Fruit fly (Drosophila melanogaster) whole organism, embryonic: ENCODE data around the gene CG10338.

Experiments used
- B-H1 ChIP-seq: fragments of 200-800 bp; sonication (Bioruptor generic); IDR thresholded peaks from 3 replicates; pipeline ENCODE4 v1.3.6; 2022; ENCODE audit warnings: missing biosample characterization, missing genetic modification characterization
- C15 ChIP-seq: fragments of 200-800 bp; sonication (Bioruptor generic); IDR thresholded peaks from 3 replicates; pipeline ENCODE4 v1.3.6; 2022; ENCODE audit warnings: missing biosample characterization, missing genetic modification characterization
- CG10979 ChIP-seq: fragments of 200-800 bp; sonication (Bioruptor generic); optimal IDR thresholded peaks from 2 replicates; lab custom pipeline; 2018; ENCODE audit warnings: missing biosample characterization, mild to moderate bottlenecking, missing genetic modification characterization, moderate library complexity
- CG11456 ChIP-seq: fragments of 200-800 bp; sonication (Bioruptor generic); IDR thresholded peaks from 3 replicates; pipeline ENCODE4 v1.3.6; 2022; ENCODE audit warnings: missing biosample characterization, missing genetic modification characterization
- CG13624 ChIP-seq: fragments of 200-800 bp; sonication (Bioruptor generic); optimal IDR thresholded peaks from 2 replicates; lab custom pipeline; 2016; ENCODE audit warnings: missing biosample characterization, missing genetic modification characterization
- CG14860 ChIP-seq: fragments of 200-800 bp; sonication (Bioruptor generic); IDR thresholded peaks from 3 replicates; pipeline ENCODE4 v1.3.6; 2022; ENCODE audit warnings: missing biosample characterization, missing genetic modification characterization; ENCODE audit not compliant: partially characterized antibody
- CG14965 ChIP-seq: fragments of 200-800 bp; sonication (Bioruptor generic); optimal IDR thresholded peaks from 2 replicates; lab custom pipeline; 2016; ENCODE audit warnings: missing biosample characterization, missing genetic modification characterization, borderline replicate concordance
- CG15696 ChIP-seq: fragments of 200-800 bp; sonication (Bioruptor generic); optimal IDR thresholded peaks from 2 replicates; lab custom pipeline; 2019; ENCODE audit warnings: missing biosample characterization, mild to moderate bottlenecking, missing genetic modification characterization, moderate library complexity
- CG1602 ChIP-seq: fragments of 200-800 bp; sonication (Bioruptor generic); optimal IDR thresholded peaks from 3 replicates; lab custom pipeline; 2016; ENCODE audit warnings: missing biosample characterization, missing genetic modification characterization
- CG1603 ChIP-seq: fragments of 200-800 bp; sonication (Bioruptor generic); optimal IDR thresholded peaks from 2 replicates; lab custom pipeline; 2019; ENCODE audit warnings: missing biosample characterization, mild to moderate bottlenecking, missing genetic modification characterization, moderate library complexity
- CG17186 ChIP-seq: fragments of 200-800 bp; sonication (Bioruptor generic); optimal IDR thresholded peaks from 3 replicates; lab custom pipeline; 2017; ENCODE audit warnings: missing biosample characterization, missing genetic modification reagents, missing genetic modification characterization
- CG17328 ChIP-seq: fragments of 200-800 bp; sonication (Bioruptor generic); IDR thresholded peaks from 2 replicates; pipeline ENCODE4 v1.3.6; 2022; ENCODE audit warnings: missing biosample characterization, missing genetic modification characterization
- CG2129 ChIP-seq: fragments of 200-800 bp; sonication (Bioruptor generic); IDR thresholded peaks from 2 replicates; pipeline ENCODE4 v1.3.6; 2022; ENCODE audit warnings: missing biosample characterization, missing genetic modification characterization; ENCODE audit not compliant: partially characterized antibody
- CG32532 ChIP-seq: fragments of 200-800 bp; sonication (Bioruptor generic); IDR thresholded peaks from 2 replicates; pipeline ENCODE4 v1.3.6; 2022; ENCODE audit warnings: missing biosample characterization, missing genetic modification characterization
- CG3847 ChIP-seq: fragments of 200-800 bp; sonication (Bioruptor generic); IDR thresholded peaks from 2 replicates; pipeline ENCODE4 v1.3.6; 2022; ENCODE audit warnings: missing biosample characterization, missing genetic modification characterization
- CG4424 ChIP-seq: fragments of 200-800 bp; sonication (Bioruptor generic); optimal IDR thresholded peaks from 3 replicates; lab custom pipeline; 2016; ENCODE audit warnings: missing biosample characterization, missing genetic modification characterization
- CG5180 ChIP-seq: fragments of 200-800 bp; sonication (Bioruptor generic); optimal IDR thresholded peaks from 3 replicates; lab custom pipeline; 2017; ENCODE audit warnings: missing biosample characterization, missing genetic modification characterization, mild to moderate bottlenecking, moderate library complexity, missing genetic modification reagents
- CG6765 ChIP-seq: fragments of 200-800 bp; sonication (Bioruptor generic); optimal IDR thresholded peaks from 3 replicates; lab custom pipeline; 2017; ENCODE audit warnings: missing biosample characterization, mild to moderate bottlenecking, missing genetic modification characterization
- CG6791 ChIP-seq: fragments of 200-800 bp; sonication (Bioruptor generic); IDR thresholded peaks from 3 replicates; pipeline ENCODE4 v1.3.6; 2022; ENCODE audit warnings: missing biosample characterization, missing genetic modification characterization; ENCODE audit not compliant: partially characterized antibody
- Camta ChIP-seq: fragments of 200-800 bp; sonication (Bioruptor generic); optimal IDR thresholded peaks from 2 replicates; lab custom pipeline; 2016; ENCODE audit warnings: missing biosample characterization, missing genetic modification characterization
- CoRest ChIP-seq: fragments of 200-800 bp; sonication (Bioruptor generic); optimal IDR thresholded peaks from 3 replicates; lab custom pipeline; 2018; ENCODE audit warnings: missing biosample characterization, mild to moderate bottlenecking, missing genetic modification characterization, moderate library complexity
- CrebB ChIP-seq: fragments of 200-800 bp; sonication (Bioruptor generic); optimal IDR thresholded peaks from 3 replicates; lab custom pipeline; 2018; ENCODE audit warnings: missing biosample characterization, mild to moderate bottlenecking, missing genetic modification characterization
- D19B ChIP-seq: fragments of 200-800 bp; sonication (Bioruptor generic); optimal IDR thresholded peaks from 2 replicates; lab custom pipeline; 2017; ENCODE audit warnings: missing biosample characterization, mild to moderate bottlenecking, missing genetic modification characterization
- Dip3 ChIP-seq: fragments of 200-800 bp; sonication (Bioruptor generic); optimal IDR thresholded peaks from 3 replicates; lab custom pipeline; 2016; ENCODE audit warnings: missing biosample characterization, missing genetic modification characterization
- Dll ChIP-seq: fragments of 200-800 bp; sonication (Bioruptor generic); IDR thresholded peaks from 4 replicates; pipeline ENCODE4 v1.3.6; 2022; ENCODE audit warnings: missing biosample characterization, missing genetic modification characterization; ENCODE audit not compliant: partially characterized antibody
- Drgx ChIP-seq: fragments of 200-800 bp; sonication (Bioruptor generic); IDR thresholded peaks from 2 replicates; pipeline ENCODE4 v1.3.6; 2022; ENCODE audit warnings: missing biosample characterization, missing genetic modification characterization
- GATAe ChIP-seq: fragments of 200-800 bp; sonication (Bioruptor generic); conservative IDR thresholded peaks from 2 replicates; pipeline ENCODE4 v1.3.6; 2022; ENCODE audit warnings: missing biosample characterization, missing genetic modification characterization
- H2.0 ChIP-seq: fragments of 200-800 bp; sonication (Bioruptor generic); IDR thresholded peaks from 2 replicates; pipeline ENCODE4 v1.3.6; 2022; ENCODE audit warnings: missing biosample characterization, missing genetic modification characterization
- Hmr ChIP-seq: fragments of 200-800 bp; sonication (Bioruptor generic); optimal IDR thresholded peaks from 3 replicates; lab custom pipeline; 2017; ENCODE audit warnings: mild to moderate bottlenecking, missing biosample characterization, missing genetic modification reagents, missing genetic modification characterization
- Myb ChIP-seq: fragments of 200-800 bp; sonication (Bioruptor generic); optimal IDR thresholded peaks from 2 replicates; lab custom pipeline; 2016; ENCODE audit warnings: missing biosample characterization, missing genetic modification characterization
- NFAT ChIP-seq: fragments of 200-800 bp; sonication (Bioruptor generic); IDR thresholded peaks from 2 replicates; pipeline ENCODE4 v1.3.6; 2022; ENCODE audit warnings: missing biosample characterization, missing genetic modification characterization
- Nf-YA ChIP-seq: fragments of 200-800 bp; sonication (Bioruptor generic); IDR thresholded peaks from 2 replicates; pipeline ENCODE4 v1.3.6; 2022; ENCODE audit warnings: missing biosample characterization, missing genetic modification characterization
- Sry-δ ChIP-seq: fragments of 200-800 bp; sonication (Bioruptor generic); optimal IDR thresholded peaks from 2 replicates; lab custom pipeline; 2016; ENCODE audit warnings: missing biosample characterization, missing genetic modification characterization
- Vsx1 ChIP-seq: fragments of 200-800 bp; sonication (Bioruptor generic); optimal IDR thresholded peaks from 2 replicates; lab custom pipeline; 2017; ENCODE audit warnings: missing biosample characterization, mild to moderate bottlenecking, missing genetic modification characterization, missing genetic modification reagents
- aop ChIP-seq: fragments of 200-800 bp; sonication (Bioruptor generic); IDR thresholded peaks from 2 replicates; pipeline ENCODE4 v1.3.6; 2022; ENCODE audit warnings: missing biosample characterization, missing genetic modification characterization
- ap ChIP-seq: fragments of 200-800 bp; sonication (Bioruptor generic); IDR thresholded peaks from 2 replicates; pipeline ENCODE4 v1.3.6; 2022; ENCODE audit warnings: missing biosample characterization, missing genetic modification characterization
- az2 ChIP-seq: fragments of 200-800 bp; sonication (Bioruptor generic); optimal IDR thresholded peaks from 3 replicates; lab custom pipeline; 2016; ENCODE audit warnings: missing biosample characterization, missing genetic modification characterization
- dysf ChIP-seq: fragments of 200-800 bp; sonication (Bioruptor generic); IDR thresholded peaks from 3 replicates; pipeline ENCODE4 v1.3.6; 2022; ENCODE audit warnings: missing biosample characterization, missing genetic modification characterization
- gem ChIP-seq: fragments of 200-800 bp; sonication (Bioruptor generic); optimal IDR thresholded peaks from 2 replicates; lab custom pipeline; 2019; ENCODE audit warnings: missing biosample characterization, mild to moderate bottlenecking, missing genetic modification characterization, moderate library complexity
- gsb ChIP-seq: fragments of 200-800 bp; sonication (Bioruptor generic); IDR thresholded peaks from 2 replicates; pipeline ENCODE4 v1.3.6; 2022; ENCODE audit warnings: missing biosample characterization, missing genetic modification characterization
- hth ChIP-seq: fragments of >200 bp; optimal IDR thresholded peaks from 2 replicates; lab custom pipeline; 2017; ENCODE audit warnings: inconsistent platforms
- inv ChIP-seq: fragments of 200-800 bp; sonication (Bioruptor generic); IDR thresholded peaks from 2 replicates; pipeline ENCODE4 v1.3.6; 2022; ENCODE audit warnings: missing biosample characterization, missing genetic modification characterization; ENCODE audit not compliant: partially characterized antibody
- jumu ChIP-seq: fragments of 200-800 bp; sonication (Bioruptor generic); optimal IDR thresholded peaks from 3 replicates; lab custom pipeline; 2016; ENCODE audit warnings: missing biosample characterization, missing genetic modification characterization
- lmd ChIP-seq: fragments of 200-800 bp; sonication (Bioruptor generic); IDR thresholded peaks from 2 replicates; pipeline ENCODE4 v1.3.6; 2022; ENCODE audit warnings: missing biosample characterization, missing genetic modification characterization
- ranshi ChIP-seq: fragments of 200-800 bp; sonication (Bioruptor generic); IDR thresholded peaks from 2 replicates; pipeline ENCODE4 v1.3.6; 2022; ENCODE audit warnings: missing biosample characterization, missing genetic modification characterization
- repo ChIP-seq: fragments of 200-800 bp; sonication (Bioruptor generic); optimal IDR thresholded peaks from 2 replicates; lab custom pipeline; 2016; ENCODE audit warnings: missing biosample characterization, missing genetic modification characterization
- seq ChIP-seq: fragments of 200-800 bp; sonication (Bioruptor generic); IDR thresholded peaks from 2 replicates; pipeline ENCODE4 v1.3.6; 2022; ENCODE audit warnings: missing biosample characterization, missing genetic modification characterization
- tin ChIP-seq: fragments of 200-800 bp; sonication (Bioruptor generic); optimal IDR thresholded peaks from 3 replicates; lab custom pipeline; 2016; ENCODE audit warnings: missing biosample characterization, missing genetic modification characterization
- tio ChIP-seq: fragments of 200-800 bp; sonication (Bioruptor generic); optimal IDR thresholded peaks from 2 replicates; lab custom pipeline; 2017; ENCODE audit warnings: missing biosample characterization, missing genetic modification characterization, inconsistent platforms
- trh ChIP-seq: fragments of 200-800 bp; sonication (Bioruptor generic); optimal IDR thresholded peaks from 2 replicates; lab custom pipeline; 2016; ENCODE audit warnings: missing biosample characterization, missing genetic modification characterization
- unpg ChIP-seq: fragments of 200-800 bp; sonication (Bioruptor generic); optimal IDR thresholded peaks from 3 replicates; lab custom pipeline; 2018; ENCODE audit warnings: missing biosample characterization, mild to moderate bottlenecking, missing genetic modification characterization, moderate library complexity
- vvl ChIP-seq: fragments of 200-800 bp; sonication (Bioruptor generic); IDR thresholded peaks from 2 replicates; pipeline ENCODE4 v1.3.6; 2022; ENCODE audit warnings: missing biosample characterization, missing genetic modification characterization

Gene CG10338

DNA sequence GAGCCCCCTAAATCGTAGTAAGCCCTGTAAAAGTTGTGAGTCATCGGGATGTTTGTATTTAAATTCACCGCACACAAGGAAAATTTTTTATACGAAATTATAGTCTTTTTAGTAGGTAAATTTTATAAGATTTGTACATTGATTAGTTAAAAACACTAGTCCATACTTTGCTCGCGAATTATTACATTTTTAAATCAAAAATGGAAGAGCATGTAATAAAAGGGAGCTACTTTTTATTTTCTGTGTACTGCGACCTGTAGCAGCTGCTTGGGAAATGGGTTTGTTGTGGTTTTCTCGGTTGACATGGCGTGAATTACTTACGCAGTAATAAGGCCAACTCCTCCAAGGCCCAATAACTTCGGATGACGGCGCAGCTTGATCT, 749 bp upstream of the CG10338 start (continued):
- TF ChIP-seq Dll (GFP tag; lab: Robert Waterston, UW) (no peak), CG17186 (no peak), CG11456 (0 out of 3 replicates have a peak, but pooled peaks have one; percentile 34), CG14860 (GFP tag; lab: Robert Waterston, UW) (no peak), inv (GFP tag; lab: Robert Waterston, UW) (no peak), Drgx (peak; percentile 18; the same call in 1 of the 2 replicates), tio (GFP tag; lab: Kevin White, UChicago) (peak; percentile 30), CG3847 (peak; percentile 40), CG17328 (GFP tag; lab: Robert Waterston, UW) (no peak; the same call in 1 of the 2 replicates), seq (GFP tag; lab: Robert Waterston, UW) (no peak), dysf (GFP tag; lab: Robert Waterston, UW) (peak; percentile 63; the same call in 2 of the 3 replicates), CrebB (tag; lab: Kevin White, UChicago) (no peak), CoRest (tag; lab: Kevin White, UChicago) (no peak), CG13624 (no peak), ap (no peak), tin (GFP tag; lab: Kevin White, UChicago) (no peak), gem (tag; lab: Kevin White, UChicago) (peak; percentile 76), trh (GFP tag; lab: Kevin White, UChicago) (no peak), CG4424 (GFP tag; lab: Kevin White, UChicago) (no peak), D19B (GFP tag; lab: Kevin White, UChicago) (no peak), H2.0 (GFP tag; lab: Robert Waterston, UW) (0 out of 2 replicates have a peak, but pooled peaks have one; percentile 27), CG15696 (tag; lab: Kevin White, UChicago) (no peak), gsb (GFP tag; lab: Robert Waterston, UW) (no peak), jumu (GFP tag; lab: Kevin White, UChicago) (no peak), repo (GFP tag; lab: Kevin White, UChicago) (no peak), hth (lab: Kevin White, UChicago) (no peak), C15 (GFP tag; lab: Robert Waterston, UW) (no peak), Myb (no peak), CG1603 (no peak), CG6765 (GFP tag; lab: Kevin White, UChicago) (no peak), unpg (GFP tag; lab: Kevin White, UChicago) (peak; percentile 72), GATAe (GFP tag; lab: Robert Waterston, UW) (no peak), Hmr (GFP tag; lab: Kevin White, UChicago) (peak; percentile 16), CG5180 (GFP tag; lab: Kevin White, UChicago) (no peak), aop (GFP tag; lab: Robert Waterston, UW) (no peak), CG14965 (GFP tag; lab: Kevin White, UChicago) (no peak), CG2129 (GFP tag; lab: Robert Waterston, UW) (no peak), vvl (peak; percentile 33; the same call in 1 of the 2 replicates), az2 (peak; percentile 48), Camta (GFP tag; lab: Kevin White, UChicago) (peak; percentile 13), CG1602 (GFP tag; lab: Kevin White, UChicago) (no peak), CG10979 (tag; lab: Kevin White, UChicago) (peak; percentile 8), Sry-δ (GFP tag; lab: Kevin White, UChicago) (no peak), Dip3 (GFP tag; lab: Kevin White, UChicago) (no peak), Vsx1 (GFP tag; lab: Kevin White, UChicago) (no peak), B-H1 (GFP tag; lab: Robert Waterston, UW) (0 out of 3 replicates have a peak, but pooled peaks have one; percentile 22), ranshi (no peak), CG32532 (no peak), CG6791 (GFP tag; lab: Robert Waterston, UW) (no peak), NFAT (GFP tag; lab: Robert Waterston, UW) (no peak), Nf-YA (GFP tag; lab: Robert Waterston, UW) (no peak), lmd (0 out of 2 replicates have a peak, but pooled peaks have one; percentile 36)
